Worm (Caenorhabditis elegans) whole organism, L4 larva: ENCODE results near the gene sec-6.
A peak's percentile ranks its signal among the peaks of the same experiment; 100 is the strongest.

ENCODE experiments used
- D1046.2 ChIP-seq: fragments of 200-800 bp; sonication (Bioruptor generic); IDR thresholded peaks from 2 replicates; pipeline ENCODE4 v1.3.6; 2022; ENCODE audit warnings: missing genetic modification characterization, missing compliant biosample characterization
- F26F4.8 ChIP-seq: fragments of 200-800 bp; sonication (Bioruptor generic); conservative IDR thresholded peaks from 2 replicates; pipeline ENCODE4 v1.3.6; 2022; ENCODE audit warnings: missing genetic modification characterization, missing compliant biosample characterization
- F44E2.7 ChIP-seq: fragments of 200-800 bp; sonication (Bioruptor generic); IDR thresholded peaks from 2 replicates; pipeline ENCODE4 v2.1.2; 2022; ENCODE audit warnings: missing genetic modification characterization, missing compliant biosample characterization
- F49E8.2 ChIP-seq: sonication (generic microtip); optimal IDR thresholded peaks from 2 replicates; lab custom pipeline; 2016; ENCODE audit warnings: missing compliant biosample characterization, mild to moderate bottlenecking, missing genetic modification characterization, borderline replicate concordance
- T26A8.4 ChIP-seq: fragments of 200-800 bp; sonication (Bioruptor generic); IDR thresholded peaks from 2 replicates; pipeline ENCODE4 v1.3.6; 2022; ENCODE audit warnings: missing genetic modification characterization, missing compliant biosample characterization
- Y105C5A.15 ChIP-seq: fragments of 200-800 bp; sonication (Bioruptor generic); IDR thresholded peaks from 2 replicates; pipeline ENCODE4 v1.3.6; 2022; ENCODE audit warnings: missing genetic modification characterization, missing compliant biosample characterization
- Y75B8A.6 ChIP-seq: fragments of 200-800 bp; sonication (Bioruptor generic); IDR thresholded peaks from 2 replicates; pipeline ENCODE4 v1.3.6; 2022; ENCODE audit warnings: missing genetic modification reagents, missing genetic modification characterization, missing compliant biosample characterization
- ZK546.5 ChIP-seq, 2 experiments: sonication (generic microtip); optimal IDR thresholded peaks; 2 replicates each; lab custom pipeline; 2017; ENCODE audit warnings: missing biosample characterization in 2 of 2, missing genetic modification characterization in 2 of 2
- aha-1 ChIP-seq: fragments of 150-350 bp; peaks from one replicate; lab custom pipeline; 2014; ENCODE audit warnings: missing biosample characterization, missing genetic modification characterization
- aly-2 ChIP-seq: sonication (generic microtip); optimal IDR thresholded peaks from 2 replicates; lab custom pipeline; 2018; ENCODE audit warnings: missing biosample characterization, missing genetic modification characterization
- ama-1 ChIP-seq: fragments of 150-350 bp; optimal IDR thresholded peaks from 2 replicates; lab custom pipeline; 2014; ENCODE audit warnings: inconsistent platforms, mixed read lengths
- arid-1 ChIP-seq: fragments of 200-800 bp; sonication (Bioruptor generic); conservative IDR thresholded peaks from 2 replicates; pipeline ENCODE4 v1.3.6; 2022; ENCODE audit warnings: missing genetic modification reagents, missing genetic modification characterization, missing compliant biosample characterization
- ceh-28 ChIP-seq: fragments of 150-350 bp; optimal IDR thresholded peaks from 2 replicates; lab custom pipeline; 2014; ENCODE audit warnings: missing biosample characterization, missing genetic modification reagents, missing genetic modification characterization
- ceh-44 ChIP-seq: fragments of 200-800 bp; sonication (Bioruptor generic); IDR thresholded peaks from 2 replicates; pipeline ENCODE4 v1.3.6; 2022; ENCODE audit warnings: missing genetic modification reagents, missing genetic modification characterization, missing compliant biosample characterization
- ceh-62 ChIP-seq: sonication (generic microtip); optimal IDR thresholded peaks from 2 replicates; lab custom pipeline; 2017; ENCODE audit warnings: missing biosample characterization, missing genetic modification characterization
- ces-1 ChIP-seq: fragments of 150-350 bp; sonication (generic microtip); optimal IDR thresholded peaks from 4 replicates; lab custom pipeline; 2014; ENCODE audit warnings: missing biosample characterization, missing genetic modification reagents, missing genetic modification characterization
- daf-12 ChIP-seq: fragments of 150-350 bp; optimal IDR thresholded peaks from 2 replicates; lab custom pipeline; 2014; ENCODE audit warnings: missing biosample characterization, missing genetic modification reagents, missing genetic modification characterization
- daf-8 ChIP-seq: fragments of 200-800 bp; sonication (Bioruptor generic); IDR thresholded peaks from 2 replicates; pipeline ENCODE4 v1.3.6; 2022; ENCODE audit warnings: missing genetic modification characterization, missing compliant biosample characterization
- dpl-1 ChIP-seq: fragments of 150-350 bp; optimal IDR thresholded peaks from 2 replicates; lab custom pipeline; 2014; ENCODE audit warnings: missing biosample characterization, missing genetic modification reagents, missing genetic modification characterization
- egl-43 ChIP-seq: fragments of 200-800 bp; sonication (Bioruptor generic); IDR thresholded peaks from 2 replicates; pipeline ENCODE4 v1.3.6; 2022; ENCODE audit warnings: missing genetic modification reagents, missing genetic modification characterization, missing compliant biosample characterization
- fkh-10 ChIP-seq: fragments of 150-350 bp; optimal IDR thresholded peaks from 2 replicates; lab custom pipeline; 2014; ENCODE audit warnings: missing biosample characterization, missing genetic modification reagents, missing genetic modification characterization
- jun-1 ChIP-seq: fragments of 150-350 bp; optimal IDR thresholded peaks from 2 replicates; lab custom pipeline; 2014; ENCODE audit warnings: missing biosample characterization, missing genetic modification reagents, missing genetic modification characterization
- lin-1 ChIP-seq: fragments of 200-800 bp; sonication (Bioruptor generic); IDR thresholded peaks from 2 replicates; pipeline ENCODE4 v1.3.6; 2022; ENCODE audit warnings: missing genetic modification reagents, missing genetic modification characterization, missing compliant biosample characterization
- lin-29 ChIP-seq: fragments of 200-800 bp; sonication (Bioruptor generic); IDR thresholded peaks from 2 replicates; pipeline ENCODE4 v1.3.6; 2022; ENCODE audit warnings: missing genetic modification reagents, missing genetic modification characterization, missing compliant biosample characterization
- lin-38 ChIP-seq: fragments of 200-800 bp; sonication (Bioruptor generic); IDR thresholded peaks from 2 replicates; pipeline ENCODE4 v1.3.6; 2022; ENCODE audit warnings: missing genetic modification reagents, missing genetic modification characterization, missing compliant biosample characterization
- lsy-2 ChIP-seq, 2 experiments: fragments of 150-350 bp in 1 of 2; sonication (generic microtip) in 1 of 2; optimal IDR thresholded peaks; 2 replicates each; lab custom pipeline; 2014 to 2017; ENCODE audit warnings: missing biosample characterization in 2 of 2, missing genetic modification characterization in 2 of 2
- madf-9 ChIP-seq: fragments of 200-800 bp; sonication (Bioruptor generic); conservative IDR thresholded peaks from 2 replicates; pipeline ENCODE4 v1.3.6; 2022; ENCODE audit warnings: missing genetic modification reagents, missing genetic modification characterization, missing compliant biosample characterization
- mdl-1 ChIP-seq, 2 experiments: fragments of 150-350 bp in 1 of 2; sonication (generic microtip) in 1 of 2; optimal IDR thresholded peaks; 2 replicates each; lab custom pipeline; 2014 to 2017; ENCODE audit warnings: missing biosample characterization in 2 of 2, missing genetic modification characterization in 2 of 2
- mdt-29 ChIP-seq: fragments of 200-800 bp; sonication (Bioruptor generic); IDR thresholded peaks from 2 replicates; pipeline ENCODE4 v1.3.6; 2022; ENCODE audit warnings: missing genetic modification reagents, missing genetic modification characterization, missing compliant biosample characterization
- mes-2 ChIP-seq: sonication (generic microtip); optimal IDR thresholded peaks from 2 replicates; lab custom pipeline; 2016; ENCODE audit warnings: missing genotype, mild to moderate bottlenecking, missing genetic modification characterization, missing compliant biosample characterization; ENCODE audit not compliant: poor library complexity, severe bottlenecking
- mxl-2 ChIP-seq: fragments of 200-800 bp; sonication (Bioruptor generic); conservative IDR thresholded peaks from 2 replicates; pipeline ENCODE4 v1.3.6; 2022; ENCODE audit warnings: missing genetic modification reagents, missing genetic modification characterization, missing compliant biosample characterization
- mxl-3 ChIP-seq: fragments of 200-800 bp; sonication (Bioruptor generic); optimal IDR thresholded peaks from 2 replicates; lab custom pipeline; 2018; ENCODE audit warnings: mild to moderate bottlenecking, missing genetic modification characterization, missing compliant biosample characterization
- nhr-11 ChIP-seq: fragments of 150-350 bp; optimal IDR thresholded peaks from 2 replicates; lab custom pipeline; 2014; ENCODE audit warnings: missing biosample characterization, missing genetic modification characterization
- nhr-25 ChIP-seq: sonication (generic microtip); optimal IDR thresholded peaks from 2 replicates; lab custom pipeline; 2017; ENCODE audit warnings: missing genetic modification characterization, mild to moderate bottlenecking, missing compliant biosample characterization, antibody characterized with exemption, moderate library complexity, borderline replicate concordance; ENCODE audit not compliant: insufficient read depth
- nhr-28 ChIP-seq: fragments of 150-350 bp; optimal IDR thresholded peaks from 2 replicates; lab custom pipeline; 2014; ENCODE audit warnings: missing biosample characterization, missing genetic modification characterization
- nhr-48 ChIP-seq: sonication (generic microtip); optimal IDR thresholded peaks from 2 replicates; lab custom pipeline; 2016; ENCODE audit warnings: mild to moderate bottlenecking, missing genetic modification characterization, missing compliant biosample characterization
- nhr-6 ChIP-seq: fragments of 150-350 bp; optimal IDR thresholded peaks from 2 replicates; lab custom pipeline; 2014; ENCODE audit warnings: missing biosample characterization, missing genetic modification characterization
- nhr-76 ChIP-seq: fragments of 150-350 bp; optimal IDR thresholded peaks from 2 replicates; lab custom pipeline; 2014; ENCODE audit warnings: missing biosample characterization, missing genetic modification characterization
- nhr-77 ChIP-seq: fragments of 150-350 bp; optimal IDR thresholded peaks from 2 replicates; lab custom pipeline; 2014; ENCODE audit warnings: missing biosample characterization, missing genetic modification characterization
- pha-4 ChIP-seq, 2 experiments: fragments of 150-350 bp in 1 of 2; fragments of 200-800 bp in 1 of 2; sonication (Bioruptor generic) in 1 of 2; IDR thresholded peaks in 1 of 2; optimal IDR thresholded peaks in 1 of 2; 2 replicates each; pipeline versions ENCODE4 v1.3.6 to Lab custom; 2014 to 2022; ENCODE audit warnings: missing genetic modification characterization in 2 of 2, missing genetic modification reagents in 2 of 2, missing biosample characterization in 1 of 2, missing compliant biosample characterization in 1 of 2
- pqm-1 ChIP-seq: sonication (generic microtip); optimal IDR thresholded peaks from 2 replicates; lab custom pipeline; 2017; ENCODE audit warnings: missing biosample characterization, missing genetic modification characterization
- set-16 ChIP-seq: fragments of 200-800 bp; sonication (Bioruptor generic); IDR thresholded peaks from 2 replicates; pipeline ENCODE4 v1.3.6; 2022; ENCODE audit warnings: missing genetic modification reagents, missing genetic modification characterization, missing compliant biosample characterization
- snpc-1.2 ChIP-seq: fragments of 200-800 bp; sonication (Bioruptor generic); IDR thresholded peaks from 2 replicates; pipeline ENCODE4 v1.3.6; 2022; ENCODE audit warnings: missing genetic modification reagents, missing genetic modification characterization, missing compliant biosample characterization
- snpc-4 ChIP-seq: fragments of 150-350 bp; optimal IDR thresholded peaks from 2 replicates; lab custom pipeline; 2014; ENCODE audit warnings: missing biosample characterization, missing genetic modification characterization
- spr-3 ChIP-seq: fragments of 200-800 bp; sonication (Bioruptor generic); optimal IDR thresholded peaks from 2 replicates; lab custom pipeline; 2018; ENCODE audit warnings: mild to moderate bottlenecking, missing genetic modification characterization, missing compliant biosample characterization
- tra-1 ChIP-seq: fragments of 200-800 bp; sonication (Bioruptor generic); IDR thresholded peaks from 2 replicates; pipeline ENCODE4 v1.3.6; 2022; ENCODE audit warnings: missing genetic modification reagents, missing genetic modification characterization, missing compliant biosample characterization
- unc-130 ChIP-seq: sonication (generic microtip); optimal IDR thresholded peaks from 2 replicates; lab custom pipeline; 2016; ENCODE audit warnings: missing genetic modification reagents, missing genetic modification characterization, missing compliant biosample characterization
- zag-1 ChIP-seq: fragments of 150-350 bp; optimal IDR thresholded peaks from 2 replicates; lab custom pipeline; 2014; ENCODE audit warnings: missing biosample characterization, missing genetic modification characterization
- zfp-2 ChIP-seq: sonication (generic microtip); optimal IDR thresholded peaks from 2 replicates; lab custom pipeline; 2016; ENCODE audit warnings: mild to moderate bottlenecking, missing genetic modification characterization, missing compliant biosample characterization
- zfp-3 ChIP-seq: fragments of 200-800 bp; sonication (Bioruptor generic); conservative IDR thresholded peaks from 2 replicates; pipeline ENCODE4 v1.3.6; 2022; ENCODE audit warnings: missing genetic modification reagents, missing genetic modification characterization, missing compliant biosample characterization
- ztf-11 ChIP-seq: fragments of 150-350 bp; optimal IDR thresholded peaks from 2 replicates; lab custom pipeline; 2014; ENCODE audit warnings: missing biosample characterization, missing genetic modification characterization
- ztf-7 ChIP-seq: fragments of 150-350 bp; optimal IDR thresholded peaks from 2 replicates; lab custom pipeline; 2014; ENCODE audit warnings: missing biosample characterization, missing genetic modification characterization

Gene sec-6

DNA sequence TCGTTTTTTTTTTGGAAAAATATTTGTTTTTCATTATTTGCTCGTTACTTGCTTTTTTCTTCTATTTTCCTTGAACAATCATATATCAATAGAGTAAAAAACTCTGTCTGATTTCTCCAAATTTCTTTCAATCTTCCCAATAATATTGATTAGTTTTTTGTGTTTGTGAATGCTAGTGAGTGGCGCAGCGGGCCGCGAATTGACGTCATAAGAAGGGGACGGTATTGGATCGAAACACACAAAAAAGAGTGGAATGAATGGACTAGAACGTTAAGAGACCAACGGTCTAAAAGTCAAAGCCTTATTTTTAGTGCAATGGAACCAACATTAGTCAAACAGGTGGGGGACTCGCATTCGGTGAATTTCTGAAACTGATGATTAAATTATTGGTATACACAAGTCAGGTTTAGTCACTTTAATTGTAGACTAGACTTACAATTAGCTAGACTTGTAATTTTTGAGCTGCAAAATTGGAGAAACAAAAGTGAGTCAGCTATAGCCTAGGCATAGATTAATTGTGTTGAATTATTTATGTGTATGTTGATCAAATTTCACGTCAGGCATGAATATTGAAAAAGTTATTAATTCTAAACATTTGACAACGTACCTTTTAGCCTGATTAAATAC is 27.6 kb upstream of the sec-6 start (continued):
- TF ChIP-seq snpc-1.2 (no peak), daf-12 (no peak), aha-1 (tag; lab: Kevin White, UChicago) (peak; percentile 76), lin-1 (no peak), nhr-77 (tag; lab: Kevin White, UChicago) (peak; percentile 11), pqm-1 (tag; lab: Kevin White, UChicago) (no peak), mes-2 (no peak), nhr-25 (no peak), nhr-28 (tag; lab: Kevin White, UChicago) (peak; percentile 52), Y75B8A.6 (GFP tag; lab: Robert Waterston, UW) (no peak), mdl-1 (tag; optimal IDR thresholded peaks at IDR 0.05; lab: Kevin White, UChicago) (no peak), nhr-48 (no peak), mdt-29 (GFP tag; lab: Robert Waterston, UW) (no peak), nhr-76 (tag; lab: Kevin White, UChicago) (no peak), ceh-44 (GFP tag; lab: Robert Waterston, UW) (no peak), aly-2 (tag; lab: Kevin White, UChicago) (no peak), ceh-28 (tag; lab: Kevin White, UChicago) (no peak), ztf-7 (tag; lab: Kevin White, UChicago) (no peak), ZK546.5 (tag; optimal IDR thresholded peaks at IDR 0.05; lab: Kevin White, UChicago) (no peak), tra-1 (no peak), F49E8.2 (tag; lab: Kevin White, UChicago) (no peak), zfp-2 (tag; lab: Kevin White, UChicago) (no peak), daf-8 (GFP tag; lab: Robert Waterston, UW) (no peak), spr-3 (GFP tag; lab: Kevin White, UChicago) (no peak), set-16 (no peak), mxl-3 (GFP tag; lab: Kevin White, UChicago) (no peak), madf-9 (GFP tag; lab: Robert Waterston, UW) (no peak), zag-1 (tag; lab: Kevin White, UChicago) (no peak), T26A8.4 (GFP tag; lab: Robert Waterston, UW) (no peak), egl-43 (no peak), D1046.2 (no peak), nhr-6 (tag; lab: Kevin White, UChicago) (no peak), ama-1 (lab: Kevin White, UChicago) (no peak), F44E2.7 (GFP tag; lab: Robert Waterston, UW) (no peak), fkh-10 (GFP tag; lab: Kevin White, UChicago) (no peak), zfp-3 (no peak), lin-29 (GFP tag; lab: Robert Waterston, UW) (no peak), ztf-11 (tag; lab: Kevin White, UChicago) (no peak), jun-1 (tag; lab: Kevin White, UChicago) (no peak), mxl-2 (GFP tag; lab: Robert Waterston, UW) (no peak), ces-1 (GFP tag; lab: Kevin White, UChicago) (no peak), arid-1 (no peak), Y105C5A.15 (GFP tag; lab: Robert Waterston, UW) (no peak), ceh-62 (tag; lab: Kevin White, UChicago) (no peak), lsy-2 (tag; optimal IDR thresholded peaks at IDR 0.05; lab: Kevin White, UChicago) (peak in 1 of 2 experiments; percentile 6), dpl-1 (GFP tag; lab: Kevin White, UChicago) (no peak), snpc-4 (no peak), lin-38 (GFP tag; lab: Robert Waterston, UW) (no peak), nhr-11 (tag; lab: Kevin White, UChicago) (peak; percentile 52), unc-130 (no peak), F26F4.8 (GFP tag; lab: Robert Waterston, UW) (no peak), pha-4 (GFP tag; IDR thresholded peaks at IDR 0.05; lab: Robert Waterston, UW) (no peak), pha-4 (tag; optimal IDR thresholded peaks at IDR 0.05; lab: Kevin White, UChicago) (peak; percentile 16)
